Worm (Caenorhabditis elegans): ENCODE measurements around the gene srbc-16.

The srbc-16 gene

ce11 chrV:2206181-2206580 lies 24.3 kb downstream of the srbc-16 start, which contains the start of gene srt-40:
TSS of gene srt-40 (minus strand) at chrV:2206281.
- TF ChIP-seq aly-2 (tag; optimal IDR thresholded peaks at IDR 0.05), result no peak
- no peak for TF ChIP-seq nhr-12 (tag; optimal IDR thresholded peaks at IDR 0.05)
- TF ChIP-seq jun-1 (tag; optimal IDR thresholded peaks at IDR 0.05), result no peak

- TF ChIP-seq ceh-16 (tag; optimal IDR thresholded peaks at IDR 0.05) (no peak), sea-2 (GFP tag; optimal IDR thresholded peaks at IDR 0.05) (no peak), egl-5 (tag; optimal IDR thresholded peaks at IDR 0.05) (no peak), mml-1 (tag; optimal IDR thresholded peaks at IDR 0.05) (no peak), lsy-12 (tag; optimal IDR thresholded peaks at IDR 0.05) (no peak), ceh-9 (tag; optimal IDR thresholded peaks at IDR 0.05) (no peak), nhr-67 (tag; optimal IDR thresholded peaks at IDR 0.05) (no peak), skn-1 (tag; optimal IDR thresholded peaks at IDR 0.05) (no peak), ceh-82 (tag; optimal IDR thresholded peaks at IDR 0.05) (no peak), ama-1 (optimal IDR thresholded peaks at IDR 0.05) (no peak), nhr-28 (tag; optimal IDR thresholded peaks at IDR 0.05) (no peak), unc-62 (GFP tag; optimal IDR thresholded peaks at IDR 0.05) (no peak), zag-1 (tag; optimal IDR thresholded peaks at IDR 0.05) (no peak)
These were observed 25.0 kb downstream of the srbc-16 start, which contains the start of gene svh-11 for ce11 chrV:2206801-2207200. TSS of gene svh-11 (plus strand) at chrV:2207101.

ce11 chrV:2207527-2207926 lies 25.7 kb downstream of the srbc-16 start:
- no peak for TF ChIP-seq nhr-67 (tag; optimal IDR thresholded peaks at IDR 0.05)
- no peak for TF ChIP-seq ceh-82 (tag; optimal IDR thresholded peaks at IDR 0.05)
- peak; percentile 84 for TF ChIP-seq nfya-1 (tag; optimal IDR thresholded peaks at IDR 0.05; ENCODE audit: insufficient read depth)
- TF ChIP-seq lin-15B (tag; optimal IDR thresholded peaks at IDR 0.05), result no peak
- no peak for TF ChIP-seq ceh-28 (tag; optimal IDR thresholded peaks at IDR 0.05)

- TF ChIP-seq pha-4 (tag; optimal IDR thresholded peaks at IDR 0.05) (peak; percentile 73), elt-2 (tag; optimal IDR thresholded peaks at IDR 0.05) (peak; percentile 38), pqm-1 (tag; optimal IDR thresholded peaks at IDR 0.05) (no peak)
These were observed 30.1 kb downstream of the srbc-16 start, which contains the start of gene nhr-133 for ce11 chrV:2211936-2212335. TSS of gene nhr-133 (minus strand) at chrV:2212118.

- no peak for TF ChIP-seq daf-12 (tag; optimal IDR thresholded peaks at IDR 0.05)
- TF ChIP-seq pha-4 (tag; optimal IDR thresholded peaks at IDR 0.05), result peak; percentile 58
- TF ChIP-seq elt-1 (tag; optimal IDR thresholded peaks at IDR 0.05), result no peak
- no peak for TF ChIP-seq nhr-237 (tag; optimal IDR thresholded peaks at IDR 0.05)
- no peak for TF ChIP-seq ceh-16 (tag; optimal IDR thresholded peaks at IDR 0.05)
- no peak for TF ChIP-seq ceh-82 (tag; optimal IDR thresholded peaks at IDR 0.05)
- peak; percentile 42 for TF ChIP-seq hmg-11 (tag; optimal IDR thresholded peaks at IDR 0.05)
- TF ChIP-seq aly-2 (tag; optimal IDR thresholded peaks at IDR 0.05), result no peak
- peak; percentile 27 for TF ChIP-seq elt-2 (tag; optimal IDR thresholded peaks at IDR 0.05)
- peak; percentile 25 for TF ChIP-seq pqm-1 (tag; optimal IDR thresholded peaks at IDR 0.05)
- TF ChIP-seq nhr-43 (tag; optimal IDR thresholded peaks at IDR 0.05; ENCODE audit: poor library complexity, severe bottlenecking), result no peak
These were observed 32.7 kb downstream of the srbc-16 start, which contains the start of gene nhr-184 for ce11 chrV:2214428-2215038. TSS of gene nhr-184 (minus strand) at chrV:2214478.

- no peak for TF ChIP-seq ztf-11 (tag; optimal IDR thresholded peaks at IDR 0.05)
- no peak for TF ChIP-seq pha-4 (tag; optimal IDR thresholded peaks at IDR 0.05)
- TF ChIP-seq nhr-76 (tag; optimal IDR thresholded peaks at IDR 0.05), result no peak
- TF ChIP-seq mml-1 (tag; optimal IDR thresholded peaks at IDR 0.05), result no peak
- TF ChIP-seq eor-1 (tag; optimal IDR thresholded peaks at IDR 0.05), result no peak
- no peak for TF ChIP-seq nhr-12 (tag; optimal IDR thresholded peaks at IDR 0.05)
- no peak for TF ChIP-seq elt-2 (tag; optimal IDR thresholded peaks at IDR 0.05)
- TF ChIP-seq fkh-10 (GFP tag; optimal IDR thresholded peaks at IDR 0.05), result no peak
- TF ChIP-seq ceh-82 (tag; optimal IDR thresholded peaks at IDR 0.05), result no peak
- no peak for TF ChIP-seq nhr-11 (tag; optimal IDR thresholded peaks at IDR 0.05)
- no peak for TF ChIP-seq lin-39 (tag; optimal IDR thresholded peaks at IDR 0.05)
These were observed 33.5 kb downstream of the srbc-16 start, which contains the start of gene nstp-8 for ce11 chrV:2215352-2215751. TSS of gene nstp-8 (plus strand) at chrV:2215652.

Measured in whole organism, L3 larva.